Worm (Caenorhabditis elegans) whole organism, L4/young adult: ENCODE results near the gene Y60A9A.1.

Experiments
- W03F9.2 ChIP-seq: fragments of 150-350 bp; optimal IDR thresholded peaks from 2 replicates; lab custom pipeline; 2014; ENCODE audit warnings: missing biosample characterization, missing genetic modification characterization
- dao-5 ChIP-seq: sonication (generic microtip); optimal IDR thresholded peaks from 2 replicates; lab custom pipeline; 2016; ENCODE audit warnings: missing genotype, missing genetic modification characterization, moderate library complexity, missing compliant biosample characterization
- him-1 ChIP-seq: sonication (generic microtip); optimal IDR thresholded peaks from 2 replicates; lab custom pipeline; 2016; ENCODE audit warnings: missing genotype, missing genetic modification reagents, missing genetic modification characterization, missing compliant biosample characterization

DNA sequence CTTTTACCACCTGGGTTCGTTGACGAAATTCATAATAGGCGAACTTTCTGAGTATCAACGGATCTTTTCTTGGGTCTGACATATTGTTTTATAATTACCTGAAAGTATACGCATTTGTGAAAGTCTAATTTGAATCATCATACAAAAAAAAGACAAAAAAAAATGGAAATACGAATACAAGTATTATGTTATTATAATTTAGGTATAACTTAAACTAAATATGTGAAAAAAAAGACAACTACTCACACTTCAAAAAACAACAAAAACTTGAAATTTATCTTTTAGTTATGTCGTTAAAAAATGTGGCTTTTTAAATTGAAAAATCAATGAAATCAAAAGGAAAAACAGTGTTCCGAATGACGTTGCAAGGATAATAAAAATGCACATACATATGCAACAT lies 35.7 kb upstream of the Y60A9A.1 start, which contains the start of gene fbxa-179:
- TF ChIP-seq him-1 (tag; lab: Kevin White, UChicago) (no peak), W03F9.2 (no peak), dao-5 (tag; lab: Kevin White, UChicago) (no peak)
